Fruit fly (Drosophila melanogaster): ENCODE data around the gene CG1239.

CG1239 gene

DNA sequence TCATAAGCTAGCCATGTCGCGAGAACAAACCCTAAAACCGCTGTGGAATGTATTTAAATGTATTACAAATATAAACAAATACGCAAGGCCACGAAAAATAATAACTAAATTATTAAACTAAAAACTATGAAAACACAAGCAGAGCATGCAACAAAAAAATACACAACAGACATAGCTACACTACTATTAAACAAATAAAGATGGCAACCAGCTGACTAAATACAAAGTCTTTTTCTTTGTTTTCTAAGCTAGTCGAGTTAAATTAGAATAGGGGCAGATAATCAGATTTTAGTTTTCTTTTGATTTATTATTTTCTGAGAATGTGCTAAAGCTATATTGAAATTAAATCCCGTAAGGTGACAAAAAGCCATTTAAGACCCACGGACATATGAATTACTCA, 13.3 kb downstream of the CG1239 start (continued):
- TF ChIP-seq unpg (GFP tag; optimal IDR thresholded peaks at IDR 0.05) (peak; percentile 8), CG15514 (GFP tag; optimal IDR thresholded peaks at IDR 0.05) (peak; percentile 63), phol (tag; optimal IDR thresholded peaks at IDR 0.05) (no peak), ERR (GFP tag; optimal IDR thresholded peaks at IDR 0.05) (no peak), croc (GFP tag; conservative IDR thresholded peaks at IDR 0.05) (no peak), wor (GFP tag; IDR thresholded peaks at IDR 0.05) (no peak), Oli (tag; optimal IDR thresholded peaks at IDR 0.05) (no peak), PHDP (tag; optimal IDR thresholded peaks at IDR 0.05) (peak; percentile 53), CG6813 (GFP tag; optimal IDR thresholded peaks at IDR 0.05) (peak; percentile 81), gem (tag; optimal IDR thresholded peaks at IDR 0.05) (no peak), CG2129 (GFP tag; IDR thresholded peaks at IDR 0.05; ENCODE audit: partially characterized antibody) (no peak), ham (GFP tag; IDR thresholded peaks at IDR 0.05) (no peak), disco-r (GFP tag; optimal IDR thresholded peaks at IDR 0.05) (no peak), ind (GFP tag; optimal IDR thresholded peaks at IDR 0.05) (no peak), Rfx (GFP tag; IDR thresholded peaks at IDR 0.05) (peak; percentile 20; the same call in 1 of the 2 replicates), inv (GFP tag; IDR thresholded peaks at IDR 0.05; ENCODE audit: partially characterized antibody) (no peak), tna (GFP tag; IDR thresholded peaks at IDR 0.05; ENCODE audit: partially characterized antibody) (no peak), tll (GFP tag; optimal IDR thresholded peaks at IDR 0.05) (no peak), HLH3B (GFP tag; IDR thresholded peaks at IDR 0.05) (no peak), CG3407 (GFP tag; optimal IDR thresholded peaks at IDR 0.05) (peak; percentile 21), CG17802 (tag; optimal IDR thresholded peaks at IDR 0.05) (no peak), CG1024 (GFP tag; IDR thresholded peaks at IDR 0.05) (no peak), Dad (GFP tag; optimal IDR thresholded peaks at IDR 0.05) (no peak), CG16863 (GFP tag; optimal IDR thresholded peaks at IDR 0.05) (no peak), corto (GFP tag; optimal IDR thresholded peaks at IDR 0.05) (no peak), Ssrp (tag; optimal IDR thresholded peaks at IDR 0.05) (no peak), Hmr (GFP tag; optimal IDR thresholded peaks at IDR 0.05) (peak; percentile 78), Awh (GFP tag; IDR thresholded peaks at IDR 0.05) (no peak), Mad (GFP tag; optimal IDR thresholded peaks at IDR 0.05) (no peak), lola (GFP tag; optimal IDR thresholded peaks at IDR 0.05) (no peak), CG7928 (GFP tag; optimal IDR thresholded peaks at IDR 0.05) (no peak), Spps (tag; optimal IDR thresholded peaks at IDR 0.05) (no peak), ftz-f1 (GFP tag; optimal IDR thresholded peaks at IDR 0.05) (no peak), CG9797 (GFP tag; optimal IDR thresholded peaks at IDR 0.05) (no peak), YL-1 (GFP tag; optimal IDR thresholded peaks at IDR 0.05) (peak; percentile 29), CG6175 (GFP tag; IDR thresholded peaks at IDR 0.05) (no peak), CG8478 (optimal IDR thresholded peaks at IDR 0.05) (no peak), CG10543 (GFP tag; optimal IDR thresholded peaks at IDR 0.05) (peak; percentile 71), CG15269 (tag; optimal IDR thresholded peaks at IDR 0.05) (no peak), CG11085 (GFP tag; IDR thresholded peaks at IDR 0.05) (no peak), Deaf1 (tag; optimal IDR thresholded peaks at IDR 0.05) (no peak), CG7556 (GFP tag; optimal IDR thresholded peaks at IDR 0.05) (peak; percentile 44), CG12744 (GFP tag; optimal IDR thresholded peaks at IDR 0.05) (peak; percentile 7), CG5245 (GFP tag; optimal IDR thresholded peaks at IDR 0.05) (no peak), CG14441 (GFP tag; IDR thresholded peaks at IDR 0.05) (no peak), nerfin-2 (GFP tag; IDR thresholded peaks at IDR 0.05; ENCODE audit: partially characterized antibody) (no peak), Side (GFP tag; optimal IDR thresholded peaks at IDR 0.05) (no peak), cwo (GFP tag; optimal IDR thresholded peaks at IDR 0.05) (peak; percentile 31), CG6689 (GFP tag; IDR thresholded peaks at IDR 0.05) (no peak), Nf-YC (tag; optimal IDR thresholded peaks at IDR 0.05) (no peak), Mes4 (GFP tag; optimal IDR thresholded peaks at IDR 0.05) (no peak)
